Fruit fly (Drosophila melanogaster): ENCODE data around the gene cDIP.
A peak's percentile ranks its signal among the peaks of the same experiment; 100 is the strongest.

The cDIP gene

DNA sequence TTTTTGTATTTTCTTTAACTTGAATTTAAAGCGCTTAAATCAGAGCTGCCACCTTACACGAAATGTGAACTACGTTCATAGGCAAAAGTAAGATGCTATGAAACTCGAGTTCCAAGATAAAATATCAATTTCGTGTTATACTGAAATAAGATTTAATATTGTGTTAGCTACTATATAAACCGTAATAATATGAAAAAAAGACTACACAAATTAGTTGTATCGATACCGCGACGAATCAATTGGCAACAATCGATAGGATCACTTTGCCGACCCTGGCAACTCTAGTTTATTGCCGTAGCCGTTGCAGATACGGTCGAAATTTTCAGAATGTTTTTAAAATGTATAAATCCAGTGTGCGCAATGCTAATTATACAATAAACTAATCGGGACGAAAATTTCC, 20.4 kb downstream of the cDIP start, which contains the start of gene SNF4Agamma (continued):
- TF ChIP-seq sens (GFP tag) (peak; percentile 90), CG17829 (tag; optimal IDR thresholded peaks at IDR 0.05) (peak; percentile 58), bbx (GFP tag; IDR thresholded peaks at IDR 0.05; ENCODE audit: partially characterized antibody) (peak; percentile 77), Chrac-16 (GFP tag; optimal IDR thresholded peaks at IDR 0.05) (peak; percentile 5), mld (GFP tag; IDR thresholded peaks at IDR 0.05; ENCODE audit: partially characterized antibody) (peak; percentile 41; the same call in 1 of the 3 replicates), hbn (GFP tag; IDR thresholded peaks at IDR 0.05; ENCODE audit: partially characterized antibody) (peak; percentile 63), CG10147 (GFP tag; optimal IDR thresholded peaks at IDR 0.05) (peak; percentile 24), Mad (GFP tag; optimal IDR thresholded peaks at IDR 0.05) (peak; percentile 13), CG6654 (GFP tag; optimal IDR thresholded peaks at IDR 0.05) (no peak), yki (optimal IDR thresholded peaks at IDR 0.05) (no peak), Kr (GFP tag; optimal IDR thresholded peaks at IDR 0.05) (no peak), otp (GFP tag; IDR thresholded peaks at IDR 0.05) (no peak), Camta (GFP tag; optimal IDR thresholded peaks at IDR 0.05) (peak; percentile 7), CG7556 (GFP tag; optimal IDR thresholded peaks at IDR 0.05) (no peak), D19B (GFP tag; optimal IDR thresholded peaks at IDR 0.05) (no peak), CG14860 (GFP tag; IDR thresholded peaks at IDR 0.05; ENCODE audit: partially characterized antibody) (peak; percentile 44; the same call in 2 of the 3 replicates), CG13424 (tag; optimal IDR thresholded peaks at IDR 0.05) (peak; percentile 11), gsb-n (tag; optimal IDR thresholded peaks at IDR 0.05) (peak; percentile 67), CG13123 (GFP tag; optimal IDR thresholded peaks at IDR 0.05) (no peak), seq (GFP tag; IDR thresholded peaks at IDR 0.05) (0 out of 2 replicates have a peak, but pooled peaks have one; percentile 12), sug (tag; optimal IDR thresholded peaks at IDR 0.05) (peak; percentile 63), vfl (GFP tag; optimal IDR thresholded peaks at IDR 0.05) (peak; percentile 15), CG14710 (tag; optimal IDR thresholded peaks at IDR 0.05) (peak; percentile 48), Ets97D (GFP tag; optimal IDR thresholded peaks at IDR 0.05) (peak; percentile 54), peb (GFP tag; IDR thresholded peaks at IDR 0.05) (no peak), trem (tag; optimal IDR thresholded peaks at IDR 0.05) (peak; percentile 63), inv (GFP tag; IDR thresholded peaks at IDR 0.05; ENCODE audit: partially characterized antibody) (peak; percentile 68), Dbx (GFP tag; IDR thresholded peaks at IDR 0.05) (0 out of 3 replicates have a peak, but pooled peaks have one; percentile 33), eyg (GFP tag; optimal IDR thresholded peaks at IDR 0.05) (no peak), amos (GFP tag; IDR thresholded peaks at IDR 0.05; ENCODE audit: partially characterized antibody) (peak; percentile 76; the same call in 1 of the 2 replicates), CG6791 (GFP tag; IDR thresholded peaks at IDR 0.05; ENCODE audit: partially characterized antibody) (peak; percentile 74; the same call in 2 of the 3 replicates), CG13775 (GFP tag; optimal IDR thresholded peaks at IDR 0.05) (no peak), Ets65A (GFP tag) (peak; percentile 91), BtbVII (GFP tag; optimal IDR thresholded peaks at IDR 0.05) (no peak), CG2678 (tag; optimal IDR thresholded peaks at IDR 0.05) (peak; percentile 30), Nf-YB (GFP tag; optimal IDR thresholded peaks at IDR 0.05) (no peak), CG10321 (GFP tag; IDR thresholded peaks at IDR 0.05) (no peak), Sry-δ (GFP tag; optimal IDR thresholded peaks at IDR 0.05) (peak; percentile 50), CG10209 (GFP tag; optimal IDR thresholded peaks at IDR 0.05) (no peak), CG10366 (GFP tag; IDR thresholded peaks at IDR 0.05) (peak; percentile 45; the same call in 1 of the 2 replicates), CG10979 (tag; optimal IDR thresholded peaks at IDR 0.05) (no peak), Blimp-1 (GFP tag; optimal IDR thresholded peaks at IDR 0.05) (peak; percentile 7), Xrp1 (GFP tag; IDR thresholded peaks at IDR 0.05) (peak; percentile 16; the same call in 1 of the 2 replicates), sd (tag; optimal IDR thresholded peaks at IDR 0.05) (peak; percentile 3), Dp (GFP tag; optimal IDR thresholded peaks at IDR 0.05) (peak; percentile 92), row (GFP tag; IDR thresholded peaks at IDR 0.05) (peak; percentile 81), NFAT (GFP tag; IDR thresholded peaks at IDR 0.05) (no peak), CG10654 (GFP tag; optimal IDR thresholded peaks at IDR 0.05) (peak; percentile 22), Trl (optimal IDR thresholded peaks at IDR 0.05) (no peak), Trl (GFP tag; optimal IDR thresholded peaks at IDR 0.05) (no peak), Nf-YC (tag; optimal IDR thresholded peaks at IDR 0.05) (peak; percentile 58)

Measured in whole organism, embryonic.